Worm (Caenorhabditis elegans) whole organism, L2 larva: Measurements from ENCODE around the gene K02A6.4.

Source experiments
- C34F6.9 ChIP-seq: fragments of 150-350 bp; optimal IDR thresholded peaks from 2 replicates; lab custom pipeline; 2014; ENCODE audit warnings: missing biosample characterization, missing genetic modification characterization
- dmd-4 ChIP-seq: sonication (generic microtip); optimal IDR thresholded peaks from 2 replicates; lab custom pipeline; 2017; ENCODE audit warnings: missing biosample characterization, missing genetic modification characterization
- egl-27 ChIP-seq: sonication (generic microtip); optimal IDR thresholded peaks from 3 replicates; lab custom pipeline; 2017; ENCODE audit warnings: missing biosample characterization, missing genetic modification reagents, missing genetic modification characterization
- elt-3 ChIP-seq: sonication (generic microtip); optimal IDR thresholded peaks from 2 replicates; lab custom pipeline; 2017; ENCODE audit warnings: missing biosample characterization, missing genetic modification characterization
- fos-1 ChIP-seq: fragments of 150-350 bp; optimal IDR thresholded peaks from 2 replicates; lab custom pipeline; 2014; ENCODE audit warnings: missing biosample characterization, missing genetic modification characterization
- nhr-10 ChIP-seq: sonication (generic microtip); optimal IDR thresholded peaks from 2 replicates; lab custom pipeline; 2017; ENCODE audit warnings: missing biosample characterization, missing genetic modification characterization
- nhr-11 ChIP-seq: fragments of 150-350 bp; optimal IDR thresholded peaks from 2 replicates; lab custom pipeline; 2014; ENCODE audit warnings: missing biosample characterization, missing genetic modification characterization
- nhr-237 ChIP-seq: fragments of 150-350 bp; optimal IDR thresholded peaks from 2 replicates; lab custom pipeline; 2014; ENCODE audit warnings: missing biosample characterization, missing genetic modification characterization
- nhr-6 ChIP-seq: fragments of 150-350 bp; optimal IDR thresholded peaks from 2 replicates; lab custom pipeline; 2014; ENCODE audit warnings: missing biosample characterization, missing genetic modification characterization
- skn-1 ChIP-seq: sonication (generic microtip); optimal IDR thresholded peaks from 2 replicates; lab custom pipeline; 2017; ENCODE audit warnings: missing biosample characterization, missing genetic modification characterization
- sma-3 ChIP-seq: sonication (generic microtip); optimal IDR thresholded peaks from 2 replicates; lab custom pipeline; 2016; ENCODE audit warnings: missing genetic modification reagents, missing genetic modification characterization, missing compliant biosample characterization
- snpc-4 ChIP-seq: fragments of 150-350 bp; optimal IDR thresholded peaks from 2 replicates; lab custom pipeline; 2014; ENCODE audit warnings: missing biosample characterization, missing genetic modification characterization
- zag-1 ChIP-seq: fragments of 150-350 bp; optimal IDR thresholded peaks from 2 replicates; lab custom pipeline; 2014; ENCODE audit warnings: missing biosample characterization, missing genetic modification characterization
- ztf-11 ChIP-seq: sonication (generic microtip); optimal IDR thresholded peaks from 2 replicates; lab custom pipeline; 2017; ENCODE audit warnings: missing biosample characterization, missing genetic modification characterization

- TF ChIP-seq ztf-11 (tag; lab: Kevin White, UChicago) (no peak), elt-3 (no peak), nhr-11 (tag; lab: Kevin White, UChicago) (no peak), skn-1 (tag; lab: Kevin White, UChicago) (no peak), dmd-4 (no peak), nhr-237 (tag; lab: Kevin White, UChicago) (no peak), sma-3 (no peak), C34F6.9 (tag; lab: Kevin White, UChicago) (no peak), snpc-4 (no peak), nhr-6 (tag; lab: Kevin White, UChicago) (no peak), fos-1 (tag; lab: Kevin White, UChicago) (no peak), egl-27 (no peak), nhr-10 (tag; lab: Kevin White, UChicago) (no peak), zag-1 (no peak)
Observed at ce11 chrX:8230579-8230978, 12.0 kb upstream of the K02A6.4 start.
